Worm (Caenorhabditis elegans): Measurements from ENCODE around the gene sel-10.

DNA sequence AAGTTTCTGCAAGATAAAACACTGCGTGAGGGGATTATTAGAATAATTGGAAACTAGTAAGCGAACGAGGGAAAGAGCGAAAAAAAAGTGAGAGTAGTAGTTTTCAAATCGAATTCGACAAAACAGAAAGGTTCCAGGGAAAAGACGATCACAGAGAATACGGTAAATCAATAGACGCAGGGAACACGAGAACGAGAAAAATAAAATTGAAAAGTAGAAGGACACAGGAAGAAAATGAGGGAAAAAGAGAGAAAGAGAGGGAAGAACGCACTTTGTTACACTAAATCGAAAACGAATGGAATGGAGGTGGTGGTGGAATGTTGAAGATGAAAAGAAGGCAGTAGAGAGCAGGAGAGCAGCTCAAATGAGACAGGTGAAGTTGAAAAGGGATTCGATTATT lies 11.9 kb upstream of the sel-10 start, which contains the start of gene swan-1:
- TF ChIP-seq tab-1 (GFP tag; IDR thresholded peaks at IDR 0.05) = no peak
- no peak for TF ChIP-seq cog-1 (tag; optimal IDR thresholded peaks at IDR 0.05)
- no peak for TF ChIP-seq T22C8.4 (GFP tag; IDR thresholded peaks at IDR 0.05)
- TF ChIP-seq ztf-29 (GFP tag; IDR thresholded peaks at IDR 0.05) = no peak
- no peak for TF ChIP-seq flt-1 (GFP tag; IDR thresholded peaks at IDR 0.05)
- TF ChIP-seq med-1 (GFP tag; optimal IDR thresholded peaks at IDR 0.05; ENCODE audit: insufficient read depth) = no peak
- no peak for TF ChIP-seq klf-2 (GFP tag; conservative IDR thresholded peaks at IDR 0.05)
- TF ChIP-seq ztf-23 (GFP tag; IDR thresholded peaks at IDR 0.05) = no peak

Data from whole organism, midembryonic.